Worm (Caenorhabditis elegans): Measurements from ENCODE around the gene H01M10.2.

Gene H01M10.2

DNA sequence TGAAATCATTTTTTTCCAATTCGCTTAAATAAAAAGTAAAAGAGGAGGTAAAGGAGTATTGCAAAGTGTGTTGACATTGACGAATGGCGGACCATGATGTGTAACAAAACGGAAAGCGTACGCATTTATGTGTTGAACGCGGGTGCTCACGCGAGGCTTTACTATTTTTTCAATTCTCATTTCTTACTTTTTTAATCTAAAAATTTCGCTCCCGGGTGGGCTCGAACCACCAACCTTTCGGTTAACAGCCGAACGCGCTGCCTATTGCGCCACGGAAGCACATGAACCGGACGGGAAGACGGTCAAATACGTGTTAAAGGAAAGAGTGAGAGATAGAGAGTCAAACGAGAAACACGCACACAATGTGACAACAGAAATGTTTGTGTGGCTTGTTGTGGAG lies 36.2 kb downstream of the H01M10.2 start (continued):
- peak; percentile 17 for TF ChIP-seq egl-13 (tag; optimal IDR thresholded peaks at IDR 0.05)
- TF ChIP-seq zag-1 (tag; optimal IDR thresholded peaks at IDR 0.05): no peak
- peak; percentile 26 for TF ChIP-seq nhr-85 (tag)

- TF ChIP-seq alr-1 (tag; optimal IDR thresholded peaks at IDR 0.05; ENCODE audit: borderline replicate concordance) (no peak), mab-9 (GFP tag; IDR thresholded peaks at IDR 0.05) (no peak), dsc-1 (tag; optimal IDR thresholded peaks at IDR 0.05) (peak; percentile 22), aly-2 (tag; optimal IDR thresholded peaks at IDR 0.05) (no peak)
Observed at ce11 chrX:2548884-2549283, 36.7 kb downstream of the H01M10.2 start, which contains the start of gene smvt-1. smvt-1 (minus strand) TSS chrX:2548984.

DNA sequence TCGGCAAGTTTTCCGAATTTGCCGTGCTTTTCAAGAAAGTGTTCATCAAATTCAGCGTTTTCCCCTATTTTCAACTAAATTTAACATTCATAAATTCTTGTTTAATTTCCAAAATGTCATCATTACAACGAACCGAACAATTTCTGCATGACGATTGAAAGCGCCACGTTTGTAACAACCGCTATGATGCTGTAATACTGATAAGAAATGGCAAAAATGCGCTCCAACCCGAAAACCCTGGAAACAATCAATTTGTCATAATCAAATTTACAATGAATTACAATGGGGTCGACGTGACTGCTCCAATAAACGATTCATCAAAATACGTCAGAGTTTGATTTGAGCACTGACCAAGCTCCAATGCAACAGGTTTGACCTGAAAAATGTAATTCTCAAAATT lies 40.9 kb downstream of the H01M10.2 start:
- TF ChIP-seq fos-1 (tag; optimal IDR thresholded peaks at IDR 0.05): no peak
- peak; percentile 20 for TF ChIP-seq elt-2 (tag; optimal IDR thresholded peaks at IDR 0.05)
- no peak for TF ChIP-seq egl-27 (tag; optimal IDR thresholded peaks at IDR 0.05)

DNA sequence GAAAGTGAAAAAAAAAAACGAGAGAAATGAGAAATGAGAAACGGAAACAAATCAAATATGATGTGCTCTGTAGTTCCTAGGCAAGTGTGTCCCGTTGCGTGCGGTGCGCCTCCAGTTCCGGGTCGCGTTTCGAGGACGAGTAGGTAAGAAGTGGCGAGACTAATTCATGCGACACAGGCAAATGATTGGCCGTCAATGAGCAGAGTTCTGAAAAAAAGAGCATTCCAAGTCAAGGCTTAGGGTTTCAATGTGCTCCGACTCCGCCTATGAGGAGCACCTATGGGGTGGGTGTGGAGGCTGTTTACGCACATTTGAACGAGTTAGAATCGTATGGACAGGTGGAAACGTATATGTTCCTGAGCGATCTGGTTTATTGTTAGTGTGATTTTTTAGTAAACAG lies 42.2 kb downstream of the H01M10.2 start:
- peak; percentile 18 for TF ChIP-seq egl-13 (tag; optimal IDR thresholded peaks at IDR 0.05)
- peak; percentile 6 for TF ChIP-seq elt-2 (tag; optimal IDR thresholded peaks at IDR 0.05)
- no peak for TF ChIP-seq nhr-12 (tag; optimal IDR thresholded peaks at IDR 0.05)
- TF ChIP-seq dsc-1 (tag; optimal IDR thresholded peaks at IDR 0.05): peak; percentile 6

DNA sequence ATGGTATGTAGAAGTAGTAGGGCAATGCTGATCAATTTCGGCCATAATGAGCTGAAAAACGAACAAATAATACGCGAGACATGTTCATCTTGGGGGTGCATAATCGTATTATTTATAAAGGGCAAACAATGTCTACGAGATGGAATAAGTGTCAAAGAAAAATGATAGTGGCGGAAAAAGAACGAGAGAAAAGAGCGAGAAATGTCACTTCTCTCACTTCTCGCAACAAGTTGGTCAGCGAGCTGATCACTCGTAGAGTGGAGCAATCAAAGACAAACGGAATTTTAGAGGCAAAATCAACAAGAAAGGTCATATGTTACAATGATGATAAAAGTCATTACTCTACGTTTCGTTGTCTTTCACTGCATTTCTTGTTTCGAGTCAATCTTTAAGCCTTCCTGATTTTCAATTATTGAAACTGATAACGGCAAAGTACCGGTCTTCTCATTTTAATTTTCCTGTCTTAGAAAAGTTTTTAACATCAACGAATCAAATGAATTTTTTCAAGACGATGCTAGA lies 44.5 kb downstream of the H01M10.2 start, which contains the start of gene F52H2.3:
F52H2.3 (minus strand) TSS at position 51 of the 519 bp plus-strand sequence.
- no peak for TF ChIP-seq sptf-1 (tag; optimal IDR thresholded peaks at IDR 0.05)
- no peak for TF ChIP-seq nhr-77 (tag; optimal IDR thresholded peaks at IDR 0.05)
- TF ChIP-seq lin-14 (GFP tag; optimal IDR thresholded peaks at IDR 0.05): peak; percentile 32
- no peak for TF ChIP-seq efl-1 (optimal IDR thresholded peaks at IDR 0.05)
- TF ChIP-seq efl-1 (GFP tag; optimal IDR thresholded peaks at IDR 0.05 in 1 of 2): peak in 1 of 2 experiments; percentile 23
- peak; percentile 8 for TF ChIP-seq nhr-20 (tag; optimal IDR thresholded peaks at IDR 0.05)
- peak in 1 of 2 experiments; percentile 37 for TF ChIP-seq lin-35 (GFP tag; optimal IDR thresholded peaks at IDR 0.05)
- TF ChIP-seq elt-2 (tag; optimal IDR thresholded peaks at IDR 0.05): peak; percentile 60
- TF ChIP-seq skn-1 (tag; optimal IDR thresholded peaks at IDR 0.05): peak; percentile 44
- no peak for TF ChIP-seq xbp-1 (tag; optimal IDR thresholded peaks at IDR 0.05)
- TF ChIP-seq dsc-1 (tag; optimal IDR thresholded peaks at IDR 0.05): no peak

- TF ChIP-seq pag-3 (tag; optimal IDR thresholded peaks at IDR 0.05; ENCODE audit: borderline replicate concordance, insufficient read depth) (no peak), nhr-90 (tag; optimal IDR thresholded peaks at IDR 0.05; ENCODE audit: poor library complexity) (no peak), grh-1 (GFP tag; IDR thresholded peaks at IDR 0.05) (no peak), dpl-1 (GFP tag; optimal IDR thresholded peaks at IDR 0.05) (no peak), ceh-88 (GFP tag; IDR thresholded peaks at IDR 0.05) (no peak), unc-30 (tag; optimal IDR thresholded peaks at IDR 0.05) (no peak), nhr-84 (tag; optimal IDR thresholded peaks at IDR 0.05) (no peak), ceh-82 (tag; optimal IDR thresholded peaks at IDR 0.05) (no peak), efl-3 (GFP tag; optimal IDR thresholded peaks at IDR 0.05) (no peak), fkh-4 (tag; optimal IDR thresholded peaks at IDR 0.05; ENCODE audit: borderline replicate concordance) (peak; percentile 68), hlh-17 (GFP tag; optimal IDR thresholded peaks at IDR 0.05; ENCODE audit: borderline replicate concordance) (no peak), lsy-2 (tag; optimal IDR thresholded peaks at IDR 0.05) (no peak), unc-130 (tag; optimal IDR thresholded peaks at IDR 0.05) (no peak), skn-1 (tag; optimal IDR thresholded peaks at IDR 0.05) (no peak), dsc-1 (tag; optimal IDR thresholded peaks at IDR 0.05) (peak; percentile 93), ama-1 (optimal IDR thresholded peaks at IDR 0.05) (no peak), mab-9 (GFP tag; IDR thresholded peaks at IDR 0.05) (no peak), hpl-2 (GFP tag; optimal IDR thresholded peaks at IDR 0.05) (no peak), F16B12.6 (tag; optimal IDR thresholded peaks at IDR 0.05) (no peak), lin-13 (GFP tag; optimal IDR thresholded peaks at IDR 0.05) (no peak), efl-1 (optimal IDR thresholded peaks at IDR 0.05) (no peak), efl-1 (GFP tag; optimal IDR thresholded peaks at IDR 0.05 in 1 of 2) (peak in 1 of 2 experiments; percentile 67), ztf-4 (tag; optimal IDR thresholded peaks at IDR 0.05) (no peak), mef-2 (tag; optimal IDR thresholded peaks at IDR 0.05) (no peak), nhr-20 (tag; optimal IDR thresholded peaks at IDR 0.05) (no peak), mep-1 (tag; optimal IDR thresholded peaks at IDR 0.05) (no peak)
Observed at ce11 chrX:2538713-2539112, 46.8 kb downstream of the H01M10.2 start.

Measured in whole organism, L1 larva.